Fruit fly (Drosophila melanogaster): ENCODE results near the gene mbc.

Gene mbc

dm6 chr3R:23781466-23781935 lies at the start of gene mbc, which contains the start of gene Nup98-96:
mbc (plus strand) TSS chr3R:23781765.
Nup98-96 (minus strand) TSS chr3R:23781621.
- TF ChIP-seq cic (GFP tag; optimal IDR thresholded peaks at IDR 0.05) (peak; percentile 71), ovo (GFP tag; optimal IDR thresholded peaks at IDR 0.05) (peak; percentile 91), CG7101 (tag; optimal IDR thresholded peaks at IDR 0.05) (peak; percentile 79), CG33017 (tag; optimal IDR thresholded peaks at IDR 0.05) (peak; percentile 47), toe (GFP tag; optimal IDR thresholded peaks at IDR 0.05) (peak; percentile 96), bab1 (GFP tag; optimal IDR thresholded peaks at IDR 0.05) (peak; percentile 87), CG7045 (GFP tag; optimal IDR thresholded peaks at IDR 0.05) (peak; percentile 72), Hr96 (GFP tag; optimal IDR thresholded peaks at IDR 0.05) (peak; percentile 90), Crg-1 (GFP tag; optimal IDR thresholded peaks at IDR 0.05) (peak; percentile 77), CG14711 (tag; optimal IDR thresholded peaks at IDR 0.05) (peak; percentile 65), kay (GFP tag; ENCODE audit: borderline replicate concordance) (no peak), cnc (optimal IDR thresholded peaks at IDR 0.05) (no peak), CG11617 (GFP tag; optimal IDR thresholded peaks at IDR 0.05) (peak; percentile 84), CG1620 (GFP tag; optimal IDR thresholded peaks at IDR 0.05) (peak; percentile 92), CG12768 (GFP tag; optimal IDR thresholded peaks at IDR 0.05) (peak; percentile 71), CG5204 (GFP tag; optimal IDR thresholded peaks at IDR 0.05) (peak; percentile 85), tj (GFP tag; optimal IDR thresholded peaks at IDR 0.05) (peak; percentile 82), pad (GFP tag; optimal IDR thresholded peaks at IDR 0.05) (peak; percentile 63), Clk (GFP tag; optimal IDR thresholded peaks at IDR 0.05) (peak; percentile 81), Mnt (GFP tag; optimal IDR thresholded peaks at IDR 0.05) (peak; percentile 93)

dm6 chr3R:23732533-23732932 lies 49.0 kb upstream of the mbc start:
- no peak for TF ChIP-seq cic (GFP tag; optimal IDR thresholded peaks at IDR 0.05)
- TF ChIP-seq tj (GFP tag; optimal IDR thresholded peaks at IDR 0.05) = no peak
- TF ChIP-seq cnc (optimal IDR thresholded peaks at IDR 0.05) = peak; percentile 83 to 97

- TF ChIP-seq Clk (GFP tag; optimal IDR thresholded peaks at IDR 0.05) (no peak), CG5204 (GFP tag; optimal IDR thresholded peaks at IDR 0.05) (no peak), tj (GFP tag; optimal IDR thresholded peaks at IDR 0.05) (peak; percentile 29), CG11617 (GFP tag; optimal IDR thresholded peaks at IDR 0.05) (peak; percentile 29), CG7045 (GFP tag; optimal IDR thresholded peaks at IDR 0.05) (no peak), kay (GFP tag; ENCODE audit: borderline replicate concordance) (peak; percentile 99), Crg-1 (GFP tag; optimal IDR thresholded peaks at IDR 0.05) (peak; percentile 46), Hr96 (GFP tag; optimal IDR thresholded peaks at IDR 0.05) (no peak), toe (GFP tag; optimal IDR thresholded peaks at IDR 0.05) (no peak), cnc (optimal IDR thresholded peaks at IDR 0.05) (no peak), pad (GFP tag; optimal IDR thresholded peaks at IDR 0.05) (no peak), CG12768 (GFP tag; optimal IDR thresholded peaks at IDR 0.05) (no peak), Mnt (GFP tag; optimal IDR thresholded peaks at IDR 0.05) (peak; percentile 28), ovo (GFP tag; optimal IDR thresholded peaks at IDR 0.05) (no peak), cic (GFP tag; optimal IDR thresholded peaks at IDR 0.05) (peak; percentile 24), bab1 (GFP tag; optimal IDR thresholded peaks at IDR 0.05) (peak; percentile 68), CG1620 (GFP tag; optimal IDR thresholded peaks at IDR 0.05) (no peak), CG7101 (tag; optimal IDR thresholded peaks at IDR 0.05) (no peak), CG33017 (tag; optimal IDR thresholded peaks at IDR 0.05) (peak; percentile 38), CG14711 (tag; optimal IDR thresholded peaks at IDR 0.05) (peak; percentile 3)
Observed at dm6 chr3R:23732990-23733512, 48.5 kb upstream of the mbc start, which contains the start of the genes Hmgcr and Rpn9. Hmgcr (plus strand) TSS chr3R:23733324. Rpn9 (minus strand) TSS chr3R:23733462.

- no peak for TF ChIP-seq CG12768 (GFP tag; optimal IDR thresholded peaks at IDR 0.05)
- no peak for TF ChIP-seq CG11617 (GFP tag; optimal IDR thresholded peaks at IDR 0.05)
- no peak for TF ChIP-seq Hr96 (GFP tag; optimal IDR thresholded peaks at IDR 0.05)
- no peak for TF ChIP-seq kay (GFP tag; ENCODE audit: borderline replicate concordance)
- TF ChIP-seq Mnt (GFP tag; optimal IDR thresholded peaks at IDR 0.05) = no peak
- TF ChIP-seq cic (GFP tag; optimal IDR thresholded peaks at IDR 0.05) = no peak
- no peak for TF ChIP-seq CG14711 (tag; optimal IDR thresholded peaks at IDR 0.05)
- TF ChIP-seq tj (GFP tag; optimal IDR thresholded peaks at IDR 0.05) = no peak
- TF ChIP-seq Clk (GFP tag; optimal IDR thresholded peaks at IDR 0.05) = no peak
- no peak for TF ChIP-seq cnc (optimal IDR thresholded peaks at IDR 0.05)
- no peak for TF ChIP-seq CG1620 (GFP tag; optimal IDR thresholded peaks at IDR 0.05)
- TF ChIP-seq CG7101 (tag; optimal IDR thresholded peaks at IDR 0.05) = no peak
- no peak for TF ChIP-seq CG5204 (GFP tag; optimal IDR thresholded peaks at IDR 0.05)
- no peak for TF ChIP-seq bab1 (GFP tag; optimal IDR thresholded peaks at IDR 0.05)
- TF ChIP-seq pad (GFP tag; optimal IDR thresholded peaks at IDR 0.05) = no peak
- TF ChIP-seq toe (GFP tag; optimal IDR thresholded peaks at IDR 0.05) = no peak
- no peak for TF ChIP-seq Crg-1 (GFP tag; optimal IDR thresholded peaks at IDR 0.05)
- TF ChIP-seq ovo (GFP tag; optimal IDR thresholded peaks at IDR 0.05) = no peak
- no peak for TF ChIP-seq CG33017 (tag; optimal IDR thresholded peaks at IDR 0.05)
- no peak for TF ChIP-seq CG7045 (GFP tag; optimal IDR thresholded peaks at IDR 0.05)
Observed at dm6 chr3R:23733771-23734170, 47.8 kb upstream of the mbc start.

- no peak for TF ChIP-seq Clk (GFP tag; optimal IDR thresholded peaks at IDR 0.05)
Observed at dm6 chr3R:23734573-23735404, 46.8 kb upstream of the mbc start.

- no peak for TF ChIP-seq CG33017 (tag; optimal IDR thresholded peaks at IDR 0.05)
- no peak for TF ChIP-seq CG1620 (GFP tag; optimal IDR thresholded peaks at IDR 0.05)
- TF ChIP-seq toe (GFP tag; optimal IDR thresholded peaks at IDR 0.05) = no peak
- no peak for TF ChIP-seq cic (GFP tag; optimal IDR thresholded peaks at IDR 0.05)
- TF ChIP-seq CG7045 (GFP tag; optimal IDR thresholded peaks at IDR 0.05) = no peak
- no peak for TF ChIP-seq Clk (GFP tag; optimal IDR thresholded peaks at IDR 0.05)
- no peak for TF ChIP-seq Mnt (GFP tag; optimal IDR thresholded peaks at IDR 0.05)
- no peak for TF ChIP-seq Crg-1 (GFP tag; optimal IDR thresholded peaks at IDR 0.05)
- TF ChIP-seq cnc (optimal IDR thresholded peaks at IDR 0.05) = no peak
- TF ChIP-seq CG7101 (tag; optimal IDR thresholded peaks at IDR 0.05) = no peak
- no peak for TF ChIP-seq CG5204 (GFP tag; optimal IDR thresholded peaks at IDR 0.05)
- no peak for TF ChIP-seq CG11617 (GFP tag; optimal IDR thresholded peaks at IDR 0.05)
- TF ChIP-seq CG12768 (GFP tag; optimal IDR thresholded peaks at IDR 0.05) = no peak
- no peak for TF ChIP-seq Hr96 (GFP tag; optimal IDR thresholded peaks at IDR 0.05)
- TF ChIP-seq CG14711 (tag; optimal IDR thresholded peaks at IDR 0.05) = no peak
- no peak for TF ChIP-seq kay (GFP tag; ENCODE audit: borderline replicate concordance)
- no peak for TF ChIP-seq pad (GFP tag; optimal IDR thresholded peaks at IDR 0.05)
- no peak for TF ChIP-seq tj (GFP tag; optimal IDR thresholded peaks at IDR 0.05)
- TF ChIP-seq bab1 (GFP tag; optimal IDR thresholded peaks at IDR 0.05) = no peak
Observed at dm6 chr3R:23735648-23736047, 45.9 kb upstream of the mbc start.
